Worm (Caenorhabditis elegans) whole organism, young adult: ENCODE measurements around the gene sdz-9.

Experiments
- B0035.1 ChIP-seq: sonication (generic microtip); optimal IDR thresholded peaks from 2 replicates; lab custom pipeline; 2016; ENCODE audit warnings: missing genetic modification characterization, mild to moderate bottlenecking, missing compliant biosample characterization, missing genotype, missing genetic modification reagents
- B0336.3 ChIP-seq: fragments of 200-800 bp; sonication (Bioruptor generic); IDR thresholded peaks from 2 replicates; pipeline ENCODE4 v1.3.6; 2022; ENCODE audit warnings: missing genetic modification characterization, missing compliant biosample characterization
- C17E4.6 ChIP-seq: fragments of 200-800 bp; sonication (Bioruptor generic); IDR thresholded peaks from 2 replicates; pipeline ENCODE4 v1.3.6; 2022; ENCODE audit warnings: missing genetic modification reagents, missing genetic modification characterization, missing compliant biosample characterization
- F22D6.2 ChIP-seq: sonication (generic microtip); optimal IDR thresholded peaks from 2 replicates; lab custom pipeline; 2016; ENCODE audit warnings: mild to moderate bottlenecking, missing genetic modification characterization, missing compliant biosample characterization
- F55B11.4 ChIP-seq: sonication (generic microtip); optimal IDR thresholded peaks from 2 replicates; lab custom pipeline; 2016; ENCODE audit warnings: missing compliant biosample characterization, missing genetic modification characterization, borderline replicate concordance; ENCODE audit not compliant: insufficient read depth
- K12H6.12 ChIP-seq: fragments of 200-800 bp; sonication (Bioruptor generic); optimal IDR thresholded peaks from 2 replicates; lab custom pipeline; 2018; ENCODE audit warnings: mild to moderate bottlenecking, missing genetic modification characterization, missing compliant biosample characterization
- Y95B8A.8 ChIP-seq: fragments of 200-800 bp; sonication (Bioruptor generic); IDR thresholded peaks from 2 replicates; pipeline ENCODE4 v1.3.6; 2022; ENCODE audit warnings: missing genetic modification reagents, missing genetic modification characterization, missing compliant biosample characterization
- atf-7 ChIP-seq: sonication (generic microtip); optimal IDR thresholded peaks from 2 replicates; lab custom pipeline; 2017; ENCODE audit warnings: mild to moderate bottlenecking, missing genetic modification characterization, missing compliant biosample characterization
- athp-1 ChIP-seq: sonication (generic microtip); optimal IDR thresholded peaks from 2 replicates; lab custom pipeline; 2017; ENCODE audit warnings: mild to moderate bottlenecking, missing genetic modification characterization, missing compliant biosample characterization
- attf-5 ChIP-seq: fragments of 200-800 bp; sonication (Bioruptor generic); optimal IDR thresholded peaks from 2 replicates; lab custom pipeline; 2018; ENCODE audit warnings: mild to moderate bottlenecking, missing genetic modification characterization, missing compliant biosample characterization
- cebp-1 ChIP-seq, 2 experiments: fragments of 200-800 bp in 1 of 2; sonication (Bioruptor generic) in 1 of 2; sonication (generic microtip) in 1 of 2; IDR thresholded peaks in 1 of 2; optimal IDR thresholded peaks in 1 of 2; 2 replicates each; pipeline versions ENCODE4 v1.3.6 to Lab custom; 2017 to 2022; ENCODE audit warnings: missing compliant biosample characterization in 2 of 2, missing genetic modification characterization in 2 of 2, mild to moderate bottlenecking in 1 of 2, missing genetic modification reagents in 1 of 2, moderate library complexity in 1 of 2
- ceh-40 ChIP-seq: fragments of 200-800 bp; sonication (Bioruptor generic); IDR thresholded peaks from 2 replicates; pipeline ENCODE4 v1.3.6; 2022; ENCODE audit warnings: missing genetic modification characterization, missing compliant biosample characterization
- ceh-91 ChIP-seq: fragments of 200-800 bp; sonication (Bioruptor generic); IDR thresholded peaks from 2 replicates; pipeline ENCODE4 v1.3.6; 2022; ENCODE audit warnings: missing genetic modification reagents, missing genetic modification characterization, missing compliant biosample characterization
- die-1 ChIP-seq: sonication (generic microtip); optimal IDR thresholded peaks from 2 replicates; lab custom pipeline; 2016; ENCODE audit warnings: missing genotype, mild to moderate bottlenecking, missing genetic modification characterization, missing compliant biosample characterization
- egl-18 ChIP-seq: fragments of 200-800 bp; sonication (Bioruptor generic); IDR thresholded peaks from 2 replicates; pipeline ENCODE4 v1.3.6; 2022; ENCODE audit warnings: missing genetic modification reagents, missing genetic modification characterization, missing compliant biosample characterization
- egl-44 ChIP-seq: fragments of 200-800 bp; sonication (Bioruptor generic); IDR thresholded peaks from 2 replicates; pipeline ENCODE4 v1.3.6; 2022; ENCODE audit warnings: missing genetic modification reagents, missing genetic modification characterization, missing compliant biosample characterization
- ekl-4 ChIP-seq: fragments of 200-800 bp; sonication (Bioruptor generic); IDR thresholded peaks from 2 replicates; pipeline ENCODE4 v1.3.6; 2022; ENCODE audit warnings: missing genetic modification reagents, missing genetic modification characterization, missing compliant biosample characterization
- gei-17 ChIP-seq: fragments of 200-800 bp; sonication (Bioruptor generic); optimal IDR thresholded peaks from 2 replicates; lab custom pipeline; 2018; ENCODE audit warnings: mild to moderate bottlenecking, missing genetic modification characterization, missing compliant biosample characterization
- hmg-1.2 ChIP-seq: fragments of 200-800 bp; sonication (Bioruptor generic); IDR thresholded peaks from 2 replicates; pipeline ENCODE4 v1.3.6; 2022; ENCODE audit warnings: missing genetic modification reagents, missing genetic modification characterization, missing compliant biosample characterization
- hrde-1 ChIP-seq: sonication (generic microtip); optimal IDR thresholded peaks from 2 replicates; lab custom pipeline; 2016; ENCODE audit warnings: missing genetic modification characterization, mild to moderate bottlenecking, missing compliant biosample characterization, moderate library complexity, missing genotype, missing genetic modification reagents, borderline replicate concordance
- lin-54 ChIP-seq: fragments of 200-800 bp; sonication (Bioruptor generic); optimal IDR thresholded peaks from 2 replicates; lab custom pipeline; 2018; ENCODE audit warnings: mild to moderate bottlenecking, missing genetic modification characterization, missing compliant biosample characterization
- lsy-27 ChIP-seq: sonication (generic microtip); optimal IDR thresholded peaks from 2 replicates; lab custom pipeline; 2017; ENCODE audit warnings: missing genetic modification characterization, mild to moderate bottlenecking, missing compliant biosample characterization, antibody characterized with exemption, missing genotype, borderline replicate concordance; ENCODE audit not compliant: insufficient read depth
- madf-10 ChIP-seq: sonication (generic microtip); optimal IDR thresholded peaks from 2 replicates; lab custom pipeline; 2016; ENCODE audit warnings: mild to moderate bottlenecking, missing genetic modification characterization, missing compliant biosample characterization
- madf-3 ChIP-seq: fragments of 200-800 bp; sonication (Bioruptor generic); IDR thresholded peaks from 2 replicates; pipeline ENCODE4 v1.3.6; 2022; ENCODE audit warnings: missing genetic modification reagents, missing genetic modification characterization, missing compliant biosample characterization
- madf-6 ChIP-seq: fragments of 200-800 bp; sonication (Bioruptor generic); IDR thresholded peaks from 2 replicates; pipeline ENCODE4 v1.3.6; 2022; ENCODE audit warnings: missing genetic modification reagents, missing genetic modification characterization, missing compliant biosample characterization
- mcd-1 ChIP-seq: fragments of 200-800 bp; sonication (Bioruptor generic); IDR thresholded peaks from 2 replicates; pipeline ENCODE4 v1.3.6; 2022; ENCODE audit warnings: missing genetic modification reagents, missing genetic modification characterization, missing compliant biosample characterization
- nfya-2 ChIP-seq: fragments of 200-800 bp; sonication (Bioruptor generic); IDR thresholded peaks from 2 replicates; pipeline ENCODE4 v1.3.6; 2022; ENCODE audit warnings: missing genetic modification reagents, missing genetic modification characterization, missing compliant biosample characterization
- nfyb-1 ChIP-seq: fragments of 200-800 bp; sonication (Bioruptor generic); IDR thresholded peaks from 2 replicates; pipeline ENCODE4 v1.3.6; 2022; ENCODE audit warnings: missing genetic modification reagents, missing genetic modification characterization, missing compliant biosample characterization
- nhr-179 ChIP-seq: sonication (generic microtip); optimal IDR thresholded peaks from 2 replicates; lab custom pipeline; 2016; ENCODE audit warnings: mild to moderate bottlenecking, missing genetic modification characterization, missing compliant biosample characterization
- pbrm-1 ChIP-seq: fragments of 200-800 bp; sonication (Bioruptor generic); IDR thresholded peaks from 2 replicates; pipeline ENCODE4 v1.3.6; 2022; ENCODE audit warnings: missing genetic modification reagents, missing genetic modification characterization, missing compliant biosample characterization
- repo-1 ChIP-seq: sonication (generic microtip); optimal IDR thresholded peaks from 2 replicates; lab custom pipeline; 2017; ENCODE audit warnings: mild to moderate bottlenecking, missing genetic modification characterization, missing compliant biosample characterization
- sdz-38 ChIP-seq: sonication (generic microtip); optimal IDR thresholded peaks from 2 replicates; lab custom pipeline; 2016; ENCODE audit warnings: missing genotype, missing genetic modification characterization, missing compliant biosample characterization
- snpc-4 ChIP-seq, 5 experiments: fragments of 150-350 bp in 1 of 5; sonication (generic microtip) in 4 of 5; optimal IDR thresholded peaks; 2 replicates each; lab custom pipeline; 2014 to 2018; ENCODE audit warnings: missing genetic modification characterization in 5 of 5, missing biosample characterization in 3 of 5, antibody characterized with exemption in 2 of 5, mild to moderate bottlenecking in 2 of 5, missing compliant biosample characterization in 2 of 5, missing genotype in 2 of 5, moderate library complexity in 2 of 5, missing genetic modification reagents in 1 of 5
- somi-1 ChIP-seq: fragments of 200-800 bp; sonication (Bioruptor generic); optimal IDR thresholded peaks from 2 replicates; lab custom pipeline; 2018; ENCODE audit warnings: mild to moderate bottlenecking, missing genetic modification characterization, missing compliant biosample characterization
- zfh-2 ChIP-seq: fragments of 200-800 bp; sonication (Bioruptor generic); conservative IDR thresholded peaks from 2 replicates; pipeline ENCODE4 v1.3.6; 2022; ENCODE audit warnings: missing genetic modification reagents, missing genetic modification characterization, missing compliant biosample characterization

Gene sdz-9

ce11 chrII:2752536-2752935 is 20.9 kb downstream of the sdz-9 start, which contains the start of gene F29A7.6 (continued):
- TF ChIP-seq B0035.1 (tag; lab: Kevin White, UChicago) (no peak), athp-1 (tag; lab: Kevin White, UChicago) (no peak), F55B11.4 (tag; lab: Kevin White, UChicago) (no peak), mcd-1 (peak; percentile 96), gei-17 (GFP tag; lab: Kevin White, UChicago) (no peak), die-1 (tag; lab: Kevin White, UChicago) (no peak), nhr-179 (tag; lab: Kevin White, UChicago) (no peak), somi-1 (GFP tag; lab: Kevin White, UChicago) (no peak), cebp-1 (GFP tag; IDR thresholded peaks at IDR 0.05; lab: Robert Waterston, UW) (no peak), cebp-1 (tag; optimal IDR thresholded peaks at IDR 0.05; lab: Kevin White, UChicago) (no peak), madf-10 (tag; lab: Kevin White, UChicago) (no peak), ceh-91 (GFP tag; lab: Robert Waterston, UW) (no peak)

ce11 chrII:2751278-2751677 is 22.2 kb downstream of the sdz-9 start:
- no peak for TF ChIP-seq nfya-2 (GFP tag; lab: Robert Waterston, UW)
- no peak for TF ChIP-seq ceh-91 (GFP tag; lab: Robert Waterston, UW)
- TF ChIP-seq athp-1 (tag; lab: Kevin White, UChicago), result peak; percentile 21
- 0 out of 2 replicates have a peak, but pooled peaks have one; percentile 21 for TF ChIP-seq ekl-4 (GFP tag; lab: Robert Waterston, UW)
- peak; percentile 43; the same call in 1 of the 2 replicates for TF ChIP-seq madf-6 (GFP tag; lab: Robert Waterston, UW)
- no peak for TF ChIP-seq C17E4.6 (GFP tag; lab: Robert Waterston, UW)
- peak; percentile 19 for TF ChIP-seq hrde-1 (tag; lab: Kevin White, UChicago)
- peak; percentile 51; the same call in 1 of the 2 replicates for TF ChIP-seq B0336.3 (GFP tag; lab: Robert Waterston, UW)
- no peak for TF ChIP-seq F55B11.4 (tag; lab: Kevin White, UChicago)
- TF ChIP-seq mcd-1, result peak; percentile 54; the same call in 1 of the 2 replicates
- TF ChIP-seq pbrm-1 (GFP tag; lab: Robert Waterston, UW), result 0 out of 2 replicates have a peak, but pooled peaks have one; percentile 8
- TF ChIP-seq egl-44 (GFP tag; lab: Robert Waterston, UW), result no peak
- TF ChIP-seq nfyb-1 (GFP tag; lab: Robert Waterston, UW), result 0 out of 2 replicates have a peak, but pooled peaks have one; percentile 30

- TF ChIP-seq Y95B8A.8 (GFP tag; lab: Robert Waterston, UW) (no peak), atf-7 (tag; lab: Kevin White, UChicago) (no peak), sdz-38 (tag; lab: Kevin White, UChicago) (no peak), lsy-27 (tag; lab: Kevin White, UChicago) (no peak), repo-1 (tag; lab: Kevin White, UChicago) (no peak), lin-54 (GFP tag; lab: Kevin White, UChicago) (no peak), somi-1 (GFP tag; lab: Kevin White, UChicago) (no peak), ceh-40 (GFP tag; lab: Robert Waterston, UW) (no peak)
Measured at ce11 chrII:2749595-2750048, 23.8 kb downstream of the sdz-9 start, which contains the start of gene F29A7.4. Gene F29A7.4, plus strand, starts transcription at chrII:2749998.

- peak; percentile 57 for TF ChIP-seq snpc-4 (GFP tag; optimal IDR thresholded peaks at IDR 0.05; lab: Kevin White, UChicago)
- peak in 3 of 4 experiments; percentile 40 to 66 (median 52) for TF ChIP-seq snpc-4 (tag; optimal IDR thresholded peaks at IDR 0.05; lab: Kevin White, UChicago)
- peak; percentile 57; the same call in 1 of the 2 replicates for TF ChIP-seq hmg-1.2 (GFP tag; lab: Robert Waterston, UW)
- peak; percentile 46; the same call in 1 of the 2 replicates for TF ChIP-seq zfh-2
- TF ChIP-seq egl-18 (GFP tag; lab: Robert Waterston, UW), result no peak
- 0 out of 2 replicates have a peak, but pooled peaks have one; percentile 37 for TF ChIP-seq mcd-1
- no peak for TF ChIP-seq madf-3
- TF ChIP-seq F22D6.2 (tag; lab: Kevin White, UChicago), result no peak
- TF ChIP-seq attf-5 (GFP tag; lab: Kevin White, UChicago), result peak; percentile 2
- TF ChIP-seq K12H6.12 (tag; lab: Kevin White, UChicago), result peak; percentile 23
Measured at ce11 chrII:2747956-2748621, 25.3 kb downstream of the sdz-9 start.
